Worm (Caenorhabditis elegans) whole organism, L4 larva: ENCODE results near the gene E02C12.10.

ENCODE experiments used
- T26A8.4 ChIP-seq: fragments of 200-800 bp; sonication (Bioruptor generic); IDR thresholded peaks from 2 replicates; pipeline ENCODE4 v1.3.6; 2022; ENCODE audit warnings: missing genetic modification characterization, missing compliant biosample characterization
- aha-1 ChIP-seq: fragments of 150-350 bp; peaks from one replicate; lab custom pipeline; 2014; ENCODE audit warnings: missing biosample characterization, missing genetic modification characterization
- ama-1 ChIP-seq: fragments of 150-350 bp; optimal IDR thresholded peaks from 2 replicates; lab custom pipeline; 2014; ENCODE audit warnings: inconsistent platforms, mixed read lengths
- ceh-28 ChIP-seq: fragments of 150-350 bp; optimal IDR thresholded peaks from 2 replicates; lab custom pipeline; 2014; ENCODE audit warnings: missing biosample characterization, missing genetic modification reagents, missing genetic modification characterization
- ceh-62 ChIP-seq: sonication (generic microtip); optimal IDR thresholded peaks from 2 replicates; lab custom pipeline; 2017; ENCODE audit warnings: missing biosample characterization, missing genetic modification characterization
- ceh-82 ChIP-seq: sonication (generic microtip); optimal IDR thresholded peaks from 2 replicates; lab custom pipeline; 2017; ENCODE audit warnings: missing biosample characterization, missing genetic modification characterization
- daf-12 ChIP-seq: fragments of 150-350 bp; optimal IDR thresholded peaks from 2 replicates; lab custom pipeline; 2014; ENCODE audit warnings: missing biosample characterization, missing genetic modification reagents, missing genetic modification characterization
- daf-16 ChIP-seq, 3 experiments: sonication (generic microtip); optimal IDR thresholded peaks; 2 replicates each; lab custom pipeline; 2016 to 2017; ENCODE audit warnings: missing genetic modification characterization in 3 of 3, missing genetic modification reagents in 3 of 3, mild to moderate bottlenecking in 2 of 3, missing compliant biosample characterization in 2 of 3, missing biosample characterization in 1 of 3, moderate library complexity in 1 of 3
- daf-8 ChIP-seq: fragments of 200-800 bp; sonication (Bioruptor generic); IDR thresholded peaks from 2 replicates; pipeline ENCODE4 v1.3.6; 2022; ENCODE audit warnings: missing genetic modification characterization, missing compliant biosample characterization
- dmd-6 ChIP-seq: fragments of 200-800 bp; sonication (Bioruptor generic); IDR thresholded peaks from 2 replicates; pipeline ENCODE4 v1.3.6; 2022; ENCODE audit warnings: missing genetic modification reagents, missing genetic modification characterization, missing compliant biosample characterization
- dmd-8 ChIP-seq: fragments of 200-800 bp; sonication (Bioruptor generic); IDR thresholded peaks from 2 replicates; pipeline ENCODE4 v1.3.6; 2022; ENCODE audit warnings: missing genetic modification characterization, missing compliant biosample characterization
- egl-43 ChIP-seq: fragments of 200-800 bp; sonication (Bioruptor generic); IDR thresholded peaks from 2 replicates; pipeline ENCODE4 v1.3.6; 2022; ENCODE audit warnings: missing genetic modification reagents, missing genetic modification characterization, missing compliant biosample characterization
- fkh-10 ChIP-seq: fragments of 150-350 bp; optimal IDR thresholded peaks from 2 replicates; lab custom pipeline; 2014; ENCODE audit warnings: missing biosample characterization, missing genetic modification reagents, missing genetic modification characterization
- hlh-30 ChIP-seq: sonication (generic microtip); optimal IDR thresholded peaks from 2 replicates; lab custom pipeline; 2017; ENCODE audit warnings: antibody characterized with exemption, mild to moderate bottlenecking, missing genetic modification characterization, missing compliant biosample characterization; ENCODE audit not compliant: insufficient read depth
- lin-1 ChIP-seq: fragments of 200-800 bp; sonication (Bioruptor generic); IDR thresholded peaks from 2 replicates; pipeline ENCODE4 v1.3.6; 2022; ENCODE audit warnings: missing genetic modification reagents, missing genetic modification characterization, missing compliant biosample characterization
- lin-29 ChIP-seq: fragments of 200-800 bp; sonication (Bioruptor generic); IDR thresholded peaks from 2 replicates; pipeline ENCODE4 v1.3.6; 2022; ENCODE audit warnings: missing genetic modification reagents, missing genetic modification characterization, missing compliant biosample characterization
- lin-39 ChIP-seq: fragments of 150-350 bp; optimal IDR thresholded peaks from 2 replicates; lab custom pipeline; 2014; ENCODE audit warnings: missing biosample characterization, missing genetic modification reagents, missing genetic modification characterization
- lsy-2 ChIP-seq, 2 experiments: fragments of 150-350 bp in 1 of 2; sonication (generic microtip) in 1 of 2; optimal IDR thresholded peaks; 2 replicates each; lab custom pipeline; 2014 to 2017; ENCODE audit warnings: missing biosample characterization in 2 of 2, missing genetic modification characterization in 2 of 2
- mdl-1 ChIP-seq, 2 experiments: fragments of 150-350 bp in 1 of 2; sonication (generic microtip) in 1 of 2; optimal IDR thresholded peaks; 2 replicates each; lab custom pipeline; 2014 to 2017; ENCODE audit warnings: missing biosample characterization in 2 of 2, missing genetic modification characterization in 2 of 2
- mep-1 ChIP-seq: fragments of 150-350 bp; sonication (generic microtip); optimal IDR thresholded peaks from 3 replicates; lab custom pipeline; 2014; ENCODE audit warnings: missing biosample characterization, missing genetic modification characterization
- mes-2 ChIP-seq: sonication (generic microtip); optimal IDR thresholded peaks from 2 replicates; lab custom pipeline; 2016; ENCODE audit warnings: missing genotype, mild to moderate bottlenecking, missing genetic modification characterization, missing compliant biosample characterization; ENCODE audit not compliant: poor library complexity, severe bottlenecking
- nhr-102 ChIP-seq: sonication (generic microtip); optimal IDR thresholded peaks from 2 replicates; lab custom pipeline; 2016; ENCODE audit warnings: mild to moderate bottlenecking, missing genetic modification characterization, moderate library complexity, missing compliant biosample characterization
- nhr-11 ChIP-seq: fragments of 150-350 bp; optimal IDR thresholded peaks from 2 replicates; lab custom pipeline; 2014; ENCODE audit warnings: missing biosample characterization, missing genetic modification characterization
- nhr-28 ChIP-seq: fragments of 150-350 bp; optimal IDR thresholded peaks from 2 replicates; lab custom pipeline; 2014; ENCODE audit warnings: missing biosample characterization, missing genetic modification characterization
- nhr-42 ChIP-seq: fragments of 200-800 bp; sonication (Bioruptor generic); IDR thresholded peaks from 2 replicates; pipeline ENCODE4 v1.3.6; 2022; ENCODE audit warnings: missing genetic modification characterization, missing compliant biosample characterization
- nhr-6 ChIP-seq: fragments of 150-350 bp; optimal IDR thresholded peaks from 2 replicates; lab custom pipeline; 2014; ENCODE audit warnings: missing biosample characterization, missing genetic modification characterization
- nhr-76 ChIP-seq: fragments of 150-350 bp; optimal IDR thresholded peaks from 2 replicates; lab custom pipeline; 2014; ENCODE audit warnings: missing biosample characterization, missing genetic modification characterization
- pha-4 ChIP-seq, 2 experiments: fragments of 150-350 bp in 1 of 2; fragments of 200-800 bp in 1 of 2; sonication (Bioruptor generic) in 1 of 2; IDR thresholded peaks in 1 of 2; optimal IDR thresholded peaks in 1 of 2; 2 replicates each; pipeline versions ENCODE4 v1.3.6 to Lab custom; 2014 to 2022; ENCODE audit warnings: missing genetic modification characterization in 2 of 2, missing genetic modification reagents in 2 of 2, missing biosample characterization in 1 of 2, missing compliant biosample characterization in 1 of 2
- unc-130 ChIP-seq: sonication (generic microtip); optimal IDR thresholded peaks from 2 replicates; lab custom pipeline; 2016; ENCODE audit warnings: missing genetic modification reagents, missing genetic modification characterization, missing compliant biosample characterization
- unc-39 ChIP-seq: sonication (generic microtip); optimal IDR thresholded peaks from 2 replicates; lab custom pipeline; 2017; ENCODE audit warnings: missing biosample characterization, missing genetic modification characterization
- unc-62 ChIP-seq, 3 experiments: fragments of 150-350 bp in 1 of 3; sonication (generic microtip); optimal IDR thresholded peaks in 2 of 3; peaks in 1 of 3; 1 replicate in 1 of 3; 2 replicates in 2 of 3; lab custom pipeline; 2014 to 2017; ENCODE audit warnings: missing biosample characterization in 3 of 3, missing genetic modification characterization in 3 of 3, missing genetic modification reagents in 3 of 3, missing genotype in 1 of 3
- zag-1 ChIP-seq: fragments of 150-350 bp; optimal IDR thresholded peaks from 2 replicates; lab custom pipeline; 2014; ENCODE audit warnings: missing biosample characterization, missing genetic modification characterization
- zfp-3 ChIP-seq: fragments of 200-800 bp; sonication (Bioruptor generic); conservative IDR thresholded peaks from 2 replicates; pipeline ENCODE4 v1.3.6; 2022; ENCODE audit warnings: missing genetic modification reagents, missing genetic modification characterization, missing compliant biosample characterization
- ztf-11 ChIP-seq: fragments of 150-350 bp; optimal IDR thresholded peaks from 2 replicates; lab custom pipeline; 2014; ENCODE audit warnings: missing biosample characterization, missing genetic modification characterization

The E02C12.10 gene

ce11 chrV:9333316-9334048, 44.7 kb downstream of the E02C12.10 start, which contains the start of gene acl-14 (continued):
- TF ChIP-seq dmd-8 (GFP tag; lab: Robert Waterston, UW), result no peak
- TF ChIP-seq mdl-1 (tag; optimal IDR thresholded peaks at IDR 0.05; lab: Kevin White, UChicago), result peak in 1 of 2 experiments; percentile 10
- peak; percentile 31; the same call in 1 of the 2 replicates for TF ChIP-seq dmd-6 (GFP tag; lab: Robert Waterston, UW)
- no peak for TF ChIP-seq lin-39
- TF ChIP-seq nhr-6 (tag; lab: Kevin White, UChicago), result no peak
- TF ChIP-seq egl-43 (GFP tag; lab: Robert Waterston, UW), result no peak
- no peak for TF ChIP-seq T26A8.4 (GFP tag; lab: Robert Waterston, UW)
- TF ChIP-seq mes-2 (tag; lab: Kevin White, UChicago), result peak; percentile 28
- no peak for TF ChIP-seq fkh-10
- no peak for TF ChIP-seq unc-130 (GFP tag; lab: Kevin White, UChicago)
- no peak for TF ChIP-seq ztf-11 (tag; lab: Kevin White, UChicago)
- no peak for TF ChIP-seq unc-39 (tag; lab: Kevin White, UChicago)
- TF ChIP-seq daf-8 (GFP tag; lab: Robert Waterston, UW), result no peak
- no peak for TF ChIP-seq lsy-2 (tag; optimal IDR thresholded peaks at IDR 0.05; lab: Kevin White, UChicago)
- peak; percentile 13 for TF ChIP-seq mep-1 (tag; lab: Kevin White, UChicago)
- TF ChIP-seq ama-1, result no peak
- TF ChIP-seq ceh-28 (tag; lab: Kevin White, UChicago), result no peak
- no peak for TF ChIP-seq nhr-76 (tag; lab: Kevin White, UChicago)
- no peak for TF ChIP-seq ceh-62 (tag; lab: Kevin White, UChicago)
- TF ChIP-seq zfp-3 (GFP tag; lab: Robert Waterston, UW), result no peak

ce11 chrV:9332611-9333315, 45.4 kb downstream of the E02C12.10 start:
- TF ChIP-seq zag-1 (tag; lab: Kevin White, UChicago), result no peak
- peak; percentile 29 for TF ChIP-seq dmd-6 (GFP tag; lab: Robert Waterston, UW)
- no peak for TF ChIP-seq nhr-102 (tag; lab: Kevin White, UChicago)
- TF ChIP-seq unc-62 (GFP tag; optimal IDR thresholded peaks at IDR 0.05 in 1 of 2; lab: Kevin White, UChicago), result peak in 1 of 2 experiments; percentile 37
- no peak for TF ChIP-seq unc-62 (tag; optimal IDR thresholded peaks at IDR 0.05; lab: Kevin White, UChicago)
- TF ChIP-seq aha-1 (tag; lab: Kevin White, UChicago), result peak; percentile 95
- no peak for TF ChIP-seq nhr-42 (GFP tag; lab: Robert Waterston, UW)
- no peak for TF ChIP-seq daf-12 (tag; lab: Kevin White, UChicago)
- no peak for TF ChIP-seq lin-29
- no peak for TF ChIP-seq lin-1 (GFP tag; lab: Robert Waterston, UW)
- TF ChIP-seq nhr-11 (tag; lab: Kevin White, UChicago), result peak; percentile 20
- no peak for TF ChIP-seq pha-4 (GFP tag; IDR thresholded peaks at IDR 0.05; lab: Robert Waterston, UW)
- TF ChIP-seq pha-4 (tag; optimal IDR thresholded peaks at IDR 0.05; lab: Kevin White, UChicago), result peak; percentile 77
- TF ChIP-seq daf-16 (GFP tag; optimal IDR thresholded peaks at IDR 0.05; lab: Kevin White, UChicago), result no peak
- TF ChIP-seq daf-16 (tag; optimal IDR thresholded peaks at IDR 0.05; lab: Kevin White, UChicago), result peak; percentile 40
- TF ChIP-seq nhr-28 (tag; lab: Kevin White, UChicago), result peak; percentile 3

DNA sequence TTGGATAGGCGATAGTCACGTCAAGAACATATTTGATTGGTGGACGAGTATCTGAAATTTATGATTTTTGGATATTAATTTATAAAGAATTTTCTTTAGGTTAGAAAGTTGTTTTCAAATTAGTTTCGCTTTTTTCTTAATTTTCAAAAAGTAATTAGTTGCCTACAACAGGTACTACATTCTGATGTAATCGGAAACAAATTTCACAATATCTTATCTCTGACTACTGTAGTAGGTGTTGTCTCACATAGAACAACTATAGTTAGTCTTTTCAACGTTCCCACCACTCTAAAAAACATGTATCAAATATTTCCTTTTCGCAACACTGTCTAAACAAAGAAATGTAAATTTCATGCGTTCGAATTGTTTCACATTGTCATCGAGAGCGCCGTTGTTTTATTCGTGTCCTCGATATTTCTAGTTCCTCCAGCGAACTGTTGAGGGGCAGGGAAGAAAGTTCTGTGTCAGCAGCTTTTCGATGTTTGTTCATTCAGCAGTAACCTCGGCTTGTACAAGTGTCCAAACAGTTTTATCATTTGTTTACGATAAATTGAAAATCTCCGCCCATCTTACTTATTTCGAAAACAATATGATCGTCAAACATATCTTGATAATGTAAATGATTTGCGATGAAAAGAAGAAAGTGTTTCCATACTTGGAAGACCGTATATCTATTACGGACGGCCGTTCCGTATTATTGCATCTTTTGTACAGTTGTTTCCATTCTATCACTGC, 48.8 kb downstream of the E02C12.10 start:
- TF ChIP-seq mes-2 (tag; lab: Kevin White, UChicago) (peak; percentile 0), hlh-30 (tag; lab: Kevin White, UChicago) (peak; percentile 8), zfp-3 (GFP tag; lab: Robert Waterston, UW) (no peak), daf-16 (GFP tag; optimal IDR thresholded peaks at IDR 0.05; lab: Kevin White, UChicago) (no peak), daf-16 (tag; optimal IDR thresholded peaks at IDR 0.05; lab: Kevin White, UChicago) (peak; percentile 74), nhr-28 (tag; lab: Kevin White, UChicago) (peak; percentile 97), aha-1 (tag; lab: Kevin White, UChicago) (peak; percentile 46), ceh-82 (tag; lab: Kevin White, UChicago) (no peak)
